Fruit fly (Drosophila melanogaster): ENCODE measurements around the gene CG12499.

DNA sequence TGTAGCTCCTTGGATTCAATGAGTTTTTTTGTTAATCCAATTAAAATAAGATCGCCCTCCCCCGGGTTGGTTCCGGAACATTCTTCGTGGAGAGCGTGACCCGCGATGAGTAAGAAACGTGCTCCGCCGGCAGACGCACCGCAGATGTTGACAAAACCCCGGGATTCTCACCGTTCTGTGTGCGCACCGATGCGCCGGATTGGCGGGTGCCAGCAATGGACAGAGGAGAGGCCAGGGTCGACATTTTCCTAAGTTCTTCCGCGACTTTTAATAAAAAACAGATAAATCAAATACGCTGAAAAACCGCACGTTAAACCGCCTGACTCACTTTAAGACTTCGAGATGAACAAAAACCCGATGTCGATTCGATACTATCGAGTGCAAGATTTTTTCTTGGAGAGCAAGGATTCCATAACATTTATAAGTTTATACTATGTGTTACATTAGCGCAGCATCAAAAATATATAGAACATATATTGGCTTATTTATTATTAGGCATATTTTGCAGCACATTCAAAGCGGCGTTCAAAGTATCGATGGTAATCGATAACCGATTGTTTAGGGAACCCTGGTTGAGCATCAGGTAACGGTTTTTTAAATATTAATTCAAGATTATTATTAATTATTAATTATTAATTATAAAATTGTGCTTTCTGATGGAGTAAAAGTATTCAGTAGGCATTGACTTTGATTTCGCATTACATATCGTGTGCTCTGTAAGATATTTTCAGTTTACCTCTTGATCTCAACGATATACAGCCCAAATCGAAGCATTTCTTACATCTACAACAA lies 44.9 kb upstream of the CG12499 start, which contains the start of the genes CCT1 and tHMG1:
- TF ChIP-seq CG16779 (tag; optimal IDR thresholded peaks at IDR 0.05) (no peak), Met (GFP tag; optimal IDR thresholded peaks at IDR 0.05) (no peak)
